Worm (Caenorhabditis elegans) whole organism, L1 larva: Measurements from ENCODE around the gene pgp-8.

Experiments
- aha-1 ChIP-seq: fragments of 150-350 bp; optimal IDR thresholded peaks from 2 replicates; lab custom pipeline; 2014; ENCODE audit warnings: missing biosample characterization, missing genetic modification characterization
- blmp-1 ChIP-seq: fragments of 150-350 bp; optimal IDR thresholded peaks from 2 replicates; lab custom pipeline; 2014; ENCODE audit warnings: missing biosample characterization, missing genetic modification characterization
- efl-1 ChIP-seq, 4 experiments: fragments of 150-350 bp; optimal IDR thresholded peaks in 3 of 4; peaks in 1 of 4; 1 replicate in 1 of 4; 2 replicates in 3 of 4; lab custom pipeline; 2014; ENCODE audit warnings: missing biosample characterization in 2 of 4, missing genetic modification characterization in 2 of 4, missing genetic modification reagents in 2 of 4
- fkh-10 ChIP-seq: sonication (generic microtip); optimal IDR thresholded peaks from 2 replicates; lab custom pipeline; 2017; ENCODE audit warnings: missing biosample characterization, missing genetic modification reagents, missing genetic modification characterization
- irx-1 ChIP-seq: sonication (generic microtip); optimal IDR thresholded peaks from 2 replicates; lab custom pipeline; 2016; ENCODE audit warnings: missing genetic modification characterization, missing compliant biosample characterization
- vab-15 ChIP-seq: sonication (generic microtip); optimal IDR thresholded peaks from 2 replicates; lab custom pipeline; 2017; ENCODE audit warnings: missing genotype, mild to moderate bottlenecking, missing genetic modification characterization, missing compliant biosample characterization

DNA sequence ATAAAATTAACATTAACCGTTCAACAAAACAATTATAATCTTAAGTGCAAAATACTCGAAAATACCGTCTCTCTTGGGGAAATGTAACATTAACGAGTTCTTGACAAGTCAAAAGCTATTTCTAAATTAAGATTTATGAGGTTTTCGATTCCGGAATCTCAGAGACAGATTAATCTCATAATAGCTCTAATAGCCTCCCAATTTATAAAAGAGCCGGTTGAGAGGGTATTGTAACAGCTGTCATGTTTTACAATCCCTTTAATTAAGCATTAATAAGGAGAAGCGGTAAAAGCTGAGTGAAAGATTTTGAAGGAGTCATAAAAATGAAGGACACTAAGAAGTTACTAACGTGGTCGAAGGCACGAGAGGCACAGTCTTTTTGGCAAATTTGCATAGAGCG is 12.5 kb downstream of the pgp-8 start:
- no peak for TF ChIP-seq blmp-1 (tag; lab: Kevin White, UChicago)
- TF ChIP-seq aha-1 (tag; lab: Kevin White, UChicago), result no peak
- no peak for TF ChIP-seq fkh-10 (GFP tag; lab: Kevin White, UChicago)
- TF ChIP-seq vab-15 (tag; lab: Kevin White, UChicago), result no peak
- TF ChIP-seq irx-1 (tag; lab: Kevin White, UChicago), result no peak
- TF ChIP-seq efl-1 (optimal IDR thresholded peaks at IDR 0.05; lab: Kevin White, UChicago), result no peak
- TF ChIP-seq efl-1 (GFP tag; optimal IDR thresholded peaks at IDR 0.05 in 1 of 2; lab: Kevin White, UChicago), result no peak
